Worm (Caenorhabditis elegans) whole organism, young adult: ENCODE data around the gene M18.6.

Source experiments
- B0035.1 ChIP-seq: sonication (generic microtip); optimal IDR thresholded peaks from 2 replicates; lab custom pipeline; 2016; ENCODE audit warnings: missing genetic modification characterization, mild to moderate bottlenecking, missing compliant biosample characterization, missing genotype, missing genetic modification reagents
- B0261.1 ChIP-seq: sonication (generic microtip); optimal IDR thresholded peaks from 2 replicates; lab custom pipeline; 2016; ENCODE audit warnings: mild to moderate bottlenecking, missing genetic modification characterization, moderate library complexity, missing compliant biosample characterization
- C06A6.2 ChIP-seq: fragments of 200-800 bp; sonication (Bioruptor generic); conservative IDR thresholded peaks from 2 replicates; pipeline ENCODE4 v1.3.6; 2022; ENCODE audit warnings: missing genetic modification characterization, missing compliant biosample characterization
- C17E4.6 ChIP-seq: fragments of 200-800 bp; sonication (Bioruptor generic); IDR thresholded peaks from 2 replicates; pipeline ENCODE4 v1.3.6; 2022; ENCODE audit warnings: missing genetic modification reagents, missing genetic modification characterization, missing compliant biosample characterization
- F37B4.10 ChIP-seq: fragments of 200-800 bp; sonication (Bioruptor generic); IDR thresholded peaks from 2 replicates; pipeline ENCODE4 v1.3.6; 2022; ENCODE audit warnings: missing genetic modification characterization, missing compliant biosample characterization
- Y53G8AR.9 ChIP-seq: fragments of 200-800 bp; sonication (Bioruptor generic); conservative IDR thresholded peaks from 2 replicates; pipeline ENCODE4 v1.3.6; 2022; ENCODE audit warnings: missing genetic modification reagents, missing genetic modification characterization, missing compliant biosample characterization
- Y79H2A.3 ChIP-seq: fragments of 200-800 bp; sonication (Bioruptor generic); conservative IDR thresholded peaks from 2 replicates; pipeline ENCODE4 v1.3.6; 2022; ENCODE audit warnings: missing genetic modification reagents, missing genetic modification characterization, missing compliant biosample characterization
- Y95B8A.8 ChIP-seq: fragments of 200-800 bp; sonication (Bioruptor generic); IDR thresholded peaks from 2 replicates; pipeline ENCODE4 v1.3.6; 2022; ENCODE audit warnings: missing genetic modification reagents, missing genetic modification characterization, missing compliant biosample characterization
- ama-1 ChIP-seq, 3 experiments: fragments of 150-350 bp in 1 of 3; sonication (generic microtip) in 2 of 3; optimal IDR thresholded peaks; 2 replicates each; lab custom pipeline; 2014 to 2018; ENCODE audit warnings: missing biosample characterization in 2 of 3, missing genetic modification characterization in 2 of 3, missing genetic modification reagents in 2 of 3
- aptf-2 ChIP-seq: fragments of 200-800 bp; sonication (Bioruptor generic); conservative IDR thresholded peaks from 2 replicates; pipeline ENCODE4 v1.3.6; 2022; ENCODE audit warnings: missing genetic modification reagents, missing genetic modification characterization, missing compliant biosample characterization
- attf-3 ChIP-seq: fragments of 200-800 bp; sonication (Bioruptor generic); conservative IDR thresholded peaks from 2 replicates; pipeline ENCODE4 v1.3.6; 2022; ENCODE audit warnings: missing genetic modification reagents, missing genetic modification characterization, missing compliant biosample characterization
- cebp-2 ChIP-seq: fragments of 200-800 bp; sonication (Bioruptor generic); IDR thresholded peaks from 2 replicates; pipeline ENCODE4 v1.3.6; 2022; ENCODE audit warnings: missing genetic modification characterization, missing compliant biosample characterization
- ceh-100 ChIP-seq: fragments of 200-800 bp; sonication (Bioruptor generic); IDR thresholded peaks from 2 replicates; pipeline ENCODE4 v1.3.6; 2022; ENCODE audit warnings: missing genetic modification reagents, missing genetic modification characterization, missing compliant biosample characterization
- ceh-40 ChIP-seq: fragments of 200-800 bp; sonication (Bioruptor generic); IDR thresholded peaks from 2 replicates; pipeline ENCODE4 v1.3.6; 2022; ENCODE audit warnings: missing genetic modification characterization, missing compliant biosample characterization
- ceh-58 ChIP-seq: fragments of 200-800 bp; sonication (Bioruptor generic); IDR thresholded peaks from 2 replicates; pipeline ENCODE4 v1.3.6; 2022; ENCODE audit warnings: missing genetic modification characterization, missing compliant biosample characterization
- ceh-91 ChIP-seq: fragments of 200-800 bp; sonication (Bioruptor generic); IDR thresholded peaks from 2 replicates; pipeline ENCODE4 v1.3.6; 2022; ENCODE audit warnings: missing genetic modification reagents, missing genetic modification characterization, missing compliant biosample characterization
- dox-1 ChIP-seq: fragments of 200-800 bp; sonication (Bioruptor generic); IDR thresholded peaks from 2 replicates; pipeline ENCODE4 v1.3.6; 2022; ENCODE audit warnings: missing genetic modification reagents, missing genetic modification characterization, missing compliant biosample characterization
- dpl-1 ChIP-seq: fragments of 150-350 bp; optimal IDR thresholded peaks from 2 replicates; lab custom pipeline; 2014; ENCODE audit warnings: missing biosample characterization, missing genetic modification reagents, missing genetic modification characterization
- efl-1 ChIP-seq: fragments of 150-350 bp; optimal IDR thresholded peaks from 2 replicates; lab custom pipeline; 2014; ENCODE audit warnings: missing biosample characterization, missing genetic modification reagents, missing genetic modification characterization
- egrh-3 ChIP-seq: fragments of 200-800 bp; sonication (Bioruptor generic); IDR thresholded peaks from 2 replicates; pipeline ENCODE4 v1.3.6; 2022; ENCODE audit warnings: missing genetic modification reagents, missing genetic modification characterization, missing compliant biosample characterization
- fkh-3 ChIP-seq: sonication (generic microtip); optimal IDR thresholded peaks from 2 replicates; lab custom pipeline; 2016; ENCODE audit warnings: mild to moderate bottlenecking, missing genetic modification characterization, missing compliant biosample characterization
- gei-17 ChIP-seq: fragments of 200-800 bp; sonication (Bioruptor generic); optimal IDR thresholded peaks from 2 replicates; lab custom pipeline; 2018; ENCODE audit warnings: mild to moderate bottlenecking, missing genetic modification characterization, missing compliant biosample characterization
- him-1 ChIP-seq: sonication (generic microtip); optimal IDR thresholded peaks from 2 replicates; lab custom pipeline; 2016; ENCODE audit warnings: missing genotype, missing genetic modification reagents, missing genetic modification characterization, missing compliant biosample characterization
- lag-1 ChIP-seq: fragments of 200-800 bp; sonication (Bioruptor generic); IDR thresholded peaks from 2 replicates; pipeline ENCODE4 v1.3.6; 2022; ENCODE audit warnings: missing genetic modification reagents, missing genetic modification characterization, missing compliant biosample characterization
- let-526 ChIP-seq: fragments of 200-800 bp; sonication (Bioruptor generic); IDR thresholded peaks from 2 replicates; pipeline ENCODE4 v1.3.6; 2022; ENCODE audit warnings: missing genetic modification reagents, missing genetic modification characterization, missing compliant biosample characterization
- lin-40 ChIP-seq: sonication (generic microtip); optimal IDR thresholded peaks from 2 replicates; lab custom pipeline; 2016; ENCODE audit warnings: missing genetic modification characterization, mild to moderate bottlenecking, missing compliant biosample characterization, missing genotype, missing genetic modification reagents
- lsl-1 ChIP-seq: fragments of 200-800 bp; sonication (Bioruptor generic); optimal IDR thresholded peaks from 2 replicates; lab custom pipeline; 2018; ENCODE audit warnings: mild to moderate bottlenecking, missing genetic modification characterization, moderate library complexity, missing compliant biosample characterization
- lsy-27 ChIP-seq: sonication (generic microtip); optimal IDR thresholded peaks from 2 replicates; lab custom pipeline; 2017; ENCODE audit warnings: missing genetic modification characterization, mild to moderate bottlenecking, missing compliant biosample characterization, antibody characterized with exemption, missing genotype, borderline replicate concordance; ENCODE audit not compliant: insufficient read depth
- madf-10 ChIP-seq: sonication (generic microtip); optimal IDR thresholded peaks from 2 replicates; lab custom pipeline; 2016; ENCODE audit warnings: mild to moderate bottlenecking, missing genetic modification characterization, missing compliant biosample characterization
- madf-3 ChIP-seq: fragments of 200-800 bp; sonication (Bioruptor generic); IDR thresholded peaks from 2 replicates; pipeline ENCODE4 v1.3.6; 2022; ENCODE audit warnings: missing genetic modification reagents, missing genetic modification characterization, missing compliant biosample characterization
- mxl-1 ChIP-seq: sonication (generic microtip); optimal IDR thresholded peaks from 2 replicates; lab custom pipeline; 2016; ENCODE audit warnings: missing genetic modification characterization, missing compliant biosample characterization
- nfya-1 ChIP-seq: sonication (generic microtip); optimal IDR thresholded peaks from 2 replicates; lab custom pipeline; 2017; ENCODE audit warnings: antibody characterized with exemption, missing compliant biosample characterization, missing genetic modification characterization, borderline replicate concordance; ENCODE audit not compliant: insufficient read depth
- nfya-2 ChIP-seq: fragments of 200-800 bp; sonication (Bioruptor generic); IDR thresholded peaks from 2 replicates; pipeline ENCODE4 v1.3.6; 2022; ENCODE audit warnings: missing genetic modification reagents, missing genetic modification characterization, missing compliant biosample characterization
- nhr-27 ChIP-seq: fragments of 200-800 bp; sonication (Bioruptor generic); optimal IDR thresholded peaks from 2 replicates; lab custom pipeline; 2018; ENCODE audit warnings: mild to moderate bottlenecking, missing genetic modification characterization, moderate library complexity, missing compliant biosample characterization
- pha-4 ChIP-seq: fragments of 150-350 bp; sonication (generic microtip); optimal IDR thresholded peaks from 2 replicates; lab custom pipeline; 2014; ENCODE audit warnings: missing biosample characterization, missing genetic modification reagents, missing genetic modification characterization
- rec-8 ChIP-seq, 2 experiments: sonication (generic microtip); optimal IDR thresholded peaks; 2 replicates each; lab custom pipeline; 2016; ENCODE audit warnings: mild to moderate bottlenecking in 2 of 2, missing genetic modification characterization in 2 of 2, missing genetic modification reagents in 2 of 2, missing genotype in 2 of 2, missing biosample characterization in 1 of 2, missing compliant biosample characterization in 1 of 2, moderate library complexity in 1 of 2
- snpc-1.3 ChIP-seq: sonication (generic microtip); optimal IDR thresholded peaks from 2 replicates; lab custom pipeline; 2017; ENCODE audit warnings: missing genetic modification characterization, mild to moderate bottlenecking, missing compliant biosample characterization, antibody characterized with exemption, moderate library complexity, missing genotype, missing genetic modification reagents; ENCODE audit not compliant: insufficient read depth
- snpc-4 ChIP-seq, 5 experiments: fragments of 150-350 bp in 1 of 5; sonication (generic microtip) in 4 of 5; optimal IDR thresholded peaks; 2 replicates each; lab custom pipeline; 2014 to 2018; ENCODE audit warnings: missing genetic modification characterization in 5 of 5, missing biosample characterization in 3 of 5, antibody characterized with exemption in 2 of 5, mild to moderate bottlenecking in 2 of 5, missing compliant biosample characterization in 2 of 5, missing genotype in 2 of 5, moderate library complexity in 2 of 5, missing genetic modification reagents in 1 of 5
- sptf-2 ChIP-seq: fragments of 200-800 bp; sonication (Bioruptor generic); optimal IDR thresholded peaks from 2 replicates; lab custom pipeline; 2018; ENCODE audit warnings: mild to moderate bottlenecking, missing genetic modification characterization, missing compliant biosample characterization
- tbp1 ChIP-seq: fragments of 200-800 bp; sonication (Bioruptor generic); optimal IDR thresholded peaks from 2 replicates; lab custom pipeline; 2018; ENCODE audit warnings: mild to moderate bottlenecking, missing genetic modification characterization, missing compliant biosample characterization
- tbx-9 ChIP-seq: sonication (generic microtip); optimal IDR thresholded peaks from 2 replicates; lab custom pipeline; 2016; ENCODE audit warnings: borderline replicate concordance, missing genetic modification characterization, inconsistent platforms, missing compliant biosample characterization
- tlf-1 ChIP-seq: fragments of 200-800 bp; sonication (Bioruptor generic); optimal IDR thresholded peaks from 2 replicates; lab custom pipeline; 2018; ENCODE audit warnings: mild to moderate bottlenecking, missing genetic modification characterization, missing compliant biosample characterization
- zim-3 ChIP-seq: sonication (generic microtip); optimal IDR thresholded peaks from 2 replicates; lab custom pipeline; 2017; ENCODE audit warnings: mild to moderate bottlenecking, missing genetic modification characterization, moderate library complexity, missing compliant biosample characterization
- ztf-25 ChIP-seq: fragments of 200-800 bp; sonication (Bioruptor generic); IDR thresholded peaks from 2 replicates; pipeline ENCODE4 v1.3.6; 2022; ENCODE audit warnings: missing genetic modification reagents, missing genetic modification characterization, missing compliant biosample characterization
- ztf-26 ChIP-seq: sonication (generic microtip); optimal IDR thresholded peaks from 2 replicates; lab custom pipeline; 2017; ENCODE audit warnings: missing genetic modification characterization, missing compliant biosample characterization
- ztf-3 ChIP-seq: fragments of 200-800 bp; sonication (Bioruptor generic); optimal IDR thresholded peaks from 2 replicates; lab custom pipeline; 2018; ENCODE audit warnings: mild to moderate bottlenecking, missing genetic modification characterization, missing compliant biosample characterization

Gene M18.6

DNA sequence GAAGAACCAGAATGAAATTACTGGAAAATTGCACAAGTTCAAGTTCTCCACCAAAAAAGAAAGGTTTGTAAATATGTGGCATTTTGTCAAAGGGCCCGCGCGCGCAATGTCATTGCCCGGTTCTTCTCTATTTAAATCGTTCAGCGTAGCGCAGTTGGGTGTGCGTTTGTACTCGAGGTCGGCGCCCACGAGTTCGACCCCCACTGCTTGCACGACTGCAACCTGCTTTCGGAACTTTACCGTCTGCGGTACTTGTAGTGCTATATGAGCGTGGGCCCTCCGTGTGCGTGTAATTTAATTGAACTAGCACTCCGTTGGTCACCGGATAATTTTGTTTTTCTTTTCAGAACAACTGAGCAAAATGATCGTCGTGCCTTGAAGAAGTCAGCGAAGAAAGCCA lies 34.6 kb upstream of the M18.6 start (continued):
- TF ChIP-seq ceh-91 (peak; percentile 51; the same call in 1 of the 2 replicates), Y79H2A.3 (GFP tag; lab: Robert Waterston, UW) (no peak), efl-1 (GFP tag; lab: Kevin White, UChicago) (peak; percentile 41), dox-1 (peak; percentile 91), lsy-27 (tag; lab: Kevin White, UChicago) (peak; percentile 63), ztf-26 (tag; lab: Kevin White, UChicago) (peak; percentile 75), snpc-4 (GFP tag; optimal IDR thresholded peaks at IDR 0.05; lab: Kevin White, UChicago) (peak; percentile 77), snpc-4 (tag; optimal IDR thresholded peaks at IDR 0.05; lab: Kevin White, UChicago) (peak; percentile 60 to 81 (median 75)), cebp-2 (GFP tag; lab: Robert Waterston, UW) (peak; percentile 100), ceh-58 (GFP tag; lab: Robert Waterston, UW) (no peak), egrh-3 (GFP tag; lab: Robert Waterston, UW) (peak; percentile 59; the same call in 1 of the 2 replicates), let-526 (no peak), madf-3 (GFP tag; lab: Robert Waterston, UW) (0 out of 2 replicates have a peak, but pooled peaks have one; percentile 54), F37B4.10 (no peak), C17E4.6 (GFP tag; lab: Robert Waterston, UW) (peak; percentile 75; the same call in 1 of the 2 replicates), lin-40 (peak; percentile 75), B0035.1 (tag; lab: Kevin White, UChicago) (peak; percentile 78), ztf-25 (GFP tag; lab: Robert Waterston, UW) (peak; percentile 88), fkh-3 (peak; percentile 55), C06A6.2 (peak; percentile 49; the same call in 1 of the 2 replicates), nfya-1 (no peak), rec-8 (tag; optimal IDR thresholded peaks at IDR 0.05; lab: Kevin White, UChicago) (peak; percentile 67 to 92), attf-3 (GFP tag; lab: Robert Waterston, UW) (peak; percentile 64), him-1 (tag; lab: Kevin White, UChicago) (peak; percentile 93), Y53G8AR.9 (GFP tag; lab: Robert Waterston, UW) (peak; percentile 68; the same call in 1 of the 2 replicates), nhr-27 (no peak), aptf-2 (GFP tag; lab: Robert Waterston, UW) (peak; percentile 71; the same call in 1 of the 2 replicates), ztf-3 (GFP tag; lab: Kevin White, UChicago) (no peak), snpc-1.3 (tag; lab: Kevin White, UChicago) (peak; percentile 87), B0261.1 (tag; lab: Kevin White, UChicago) (peak; percentile 91), nfya-2 (GFP tag; lab: Robert Waterston, UW) (no peak), tbp1 (GFP tag; lab: Kevin White, UChicago) (peak; percentile 96), gei-17 (GFP tag; lab: Kevin White, UChicago) (peak; percentile 9), tbx-9 (peak; percentile 72), ceh-40 (GFP tag; lab: Robert Waterston, UW) (peak; percentile 30; the same call in 1 of the 2 replicates), mxl-1 (peak; percentile 88), Y95B8A.8 (GFP tag; lab: Robert Waterston, UW) (peak; percentile 76; the same call in 1 of the 2 replicates), dpl-1 (GFP tag; lab: Kevin White, UChicago) (peak; percentile 24), zim-3 (peak; percentile 61), ceh-100 (peak; percentile 40; the same call in 1 of the 2 replicates), lag-1 (no peak), lsl-1 (GFP tag; lab: Kevin White, UChicago) (peak; percentile 76), sptf-2 (peak; percentile 93), madf-10 (tag; lab: Kevin White, UChicago) (peak; percentile 80), ama-1 (optimal IDR thresholded peaks at IDR 0.05; lab: Kevin White, UChicago) (no peak), ama-1 (GFP tag; optimal IDR thresholded peaks at IDR 0.05; lab: Kevin White, UChicago) (peak in 1 of 2 experiments; percentile 75), pha-4 (tag; lab: Kevin White, UChicago) (no peak), tlf-1 (GFP tag; lab: Kevin White, UChicago) (peak; percentile 79)
